Worm (Caenorhabditis elegans): ENCODE results near the gene Y81G3A.4.

The Y81G3A.4 gene

DNA sequence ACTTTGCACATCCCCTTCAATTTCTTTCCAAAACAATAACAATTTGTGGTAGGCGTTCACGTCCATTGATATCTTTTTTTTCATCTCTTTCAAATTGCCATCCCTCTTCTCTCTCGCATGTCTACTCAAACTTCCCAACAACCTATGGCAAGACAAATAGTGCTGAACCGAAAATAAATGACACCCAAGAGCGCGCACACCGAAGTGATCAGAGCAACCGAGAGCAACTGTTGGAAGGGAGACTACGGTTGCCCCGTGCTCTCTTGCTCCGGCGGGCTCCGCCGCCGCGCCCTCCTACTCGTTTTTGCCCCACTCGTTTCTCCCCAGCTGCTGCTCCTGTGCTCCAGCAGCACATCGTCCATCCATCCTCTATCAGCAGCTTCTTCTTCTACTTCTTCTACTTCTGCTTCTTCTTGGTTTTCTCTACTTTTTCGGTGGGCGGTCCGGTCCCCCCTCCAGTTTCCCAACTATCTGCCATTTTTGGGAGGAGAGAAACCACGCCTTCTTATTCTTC lies 24.4 kb upstream of the Y81G3A.4 start:
- TF ChIP-seq aly-1 (tag; optimal IDR thresholded peaks at IDR 0.05) = no peak
- TF ChIP-seq pes-1 (GFP tag; IDR thresholded peaks at IDR 0.05) = no peak
- no peak for TF ChIP-seq hmbx-1 (tag; optimal IDR thresholded peaks at IDR 0.05)
- no peak for TF ChIP-seq B0310.2 (tag; optimal IDR thresholded peaks at IDR 0.05)
- no peak for TF ChIP-seq hmg-4 (GFP tag; optimal IDR thresholded peaks at IDR 0.05)
- TF ChIP-seq ets-7 (tag; optimal IDR thresholded peaks at IDR 0.05) = no peak
- TF ChIP-seq tbx-37 (GFP tag; conservative IDR thresholded peaks at IDR 0.05) = no peak
- no peak for TF ChIP-seq scrt-1 (GFP tag; IDR thresholded peaks at IDR 0.05)
- no peak for TF ChIP-seq flt-1 (GFP tag; IDR thresholded peaks at IDR 0.05)
- no peak for TF ChIP-seq tbx-11 (GFP tag; IDR thresholded peaks at IDR 0.05)
- TF ChIP-seq ceh-13 (GFP tag; optimal IDR thresholded peaks at IDR 0.05) = no peak
- TF ChIP-seq sea-1 (GFP tag; conservative IDR thresholded peaks at IDR 0.05) = no peak
- no peak for TF ChIP-seq F13C5.2 (tag; optimal IDR thresholded peaks at IDR 0.05)
- TF ChIP-seq ceh-36 (tag; optimal IDR thresholded peaks at IDR 0.05) = no peak
- TF ChIP-seq tra-4 (tag; optimal IDR thresholded peaks at IDR 0.05) = no peak
- no peak for TF ChIP-seq hnd-1 (tag; optimal IDR thresholded peaks at IDR 0.05)
- no peak for TF ChIP-seq ama-1 (optimal IDR thresholded peaks at IDR 0.05)

DNA sequence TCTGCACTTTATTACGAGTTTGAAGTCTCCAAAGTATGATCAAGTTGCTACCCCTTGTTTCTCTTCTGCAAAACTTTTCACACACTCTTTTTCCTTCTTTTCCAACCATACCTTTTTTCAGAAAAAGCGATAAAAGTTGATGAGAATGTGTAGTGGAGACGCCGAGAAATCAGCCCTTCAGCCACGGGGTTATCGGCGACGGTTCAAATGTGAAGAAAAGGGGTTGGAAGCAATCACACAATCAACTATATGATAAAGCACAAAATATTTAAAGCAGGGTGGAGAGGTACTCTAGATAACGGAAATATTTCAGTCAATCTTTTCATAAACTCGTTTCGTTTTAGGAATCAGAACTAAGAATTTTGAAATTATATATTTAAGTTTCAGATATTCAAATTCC lies 18.1 kb upstream of the Y81G3A.4 start, which contains the start of gene F42G4.5:
Gene F42G4.5 (plus strand): TSS at position 379 of the 400 bp plus-strand sequence.
- TF ChIP-seq hmbx-1 (tag; optimal IDR thresholded peaks at IDR 0.05) (no peak), ceh-36 (tag; optimal IDR thresholded peaks at IDR 0.05) (no peak), tbx-37 (GFP tag; conservative IDR thresholded peaks at IDR 0.05) (no peak), flt-1 (GFP tag; IDR thresholded peaks at IDR 0.05) (no peak), aly-1 (tag; optimal IDR thresholded peaks at IDR 0.05) (no peak), F13C5.2 (tag; optimal IDR thresholded peaks at IDR 0.05) (no peak), tbx-11 (GFP tag; IDR thresholded peaks at IDR 0.05) (no peak), ama-1 (optimal IDR thresholded peaks at IDR 0.05) (no peak), ets-7 (tag; optimal IDR thresholded peaks at IDR 0.05) (no peak), sea-1 (GFP tag; conservative IDR thresholded peaks at IDR 0.05) (no peak)

DNA sequence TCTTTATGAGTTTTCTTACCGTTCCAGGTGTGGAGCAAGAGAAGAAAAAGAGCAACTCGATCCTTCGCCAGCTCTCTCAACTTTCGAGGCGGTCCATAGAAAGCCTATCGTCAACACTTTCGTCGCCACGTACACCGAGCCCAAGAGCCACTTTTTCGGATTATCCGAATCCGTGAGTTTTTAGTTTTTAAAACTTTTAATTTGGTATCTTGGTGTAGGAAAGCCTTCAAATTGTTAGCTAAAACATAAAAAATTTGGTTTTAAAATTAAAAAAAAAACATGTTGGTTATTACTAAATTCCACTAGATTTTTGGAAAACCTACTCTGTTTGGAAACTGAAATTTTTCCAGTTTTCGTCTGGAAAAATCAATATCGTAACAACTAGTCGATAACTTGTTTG lies 17.5 kb upstream of the Y81G3A.4 start:
- TF ChIP-seq ets-7 (tag; optimal IDR thresholded peaks at IDR 0.05) (no peak), pes-1 (GFP tag; IDR thresholded peaks at IDR 0.05) (no peak), sea-1 (GFP tag; conservative IDR thresholded peaks at IDR 0.05) (no peak), B0310.2 (tag; optimal IDR thresholded peaks at IDR 0.05) (no peak), tbx-11 (GFP tag; IDR thresholded peaks at IDR 0.05) (no peak), hmbx-1 (tag; optimal IDR thresholded peaks at IDR 0.05) (no peak), tra-4 (tag; optimal IDR thresholded peaks at IDR 0.05) (no peak), ama-1 (optimal IDR thresholded peaks at IDR 0.05) (no peak), flt-1 (GFP tag; IDR thresholded peaks at IDR 0.05) (no peak), ceh-36 (tag; optimal IDR thresholded peaks at IDR 0.05) (no peak), aly-1 (tag; optimal IDR thresholded peaks at IDR 0.05) (no peak), scrt-1 (GFP tag; IDR thresholded peaks at IDR 0.05) (no peak), tbx-37 (GFP tag; conservative IDR thresholded peaks at IDR 0.05) (no peak), hmg-4 (GFP tag; optimal IDR thresholded peaks at IDR 0.05) (no peak), ceh-13 (GFP tag; optimal IDR thresholded peaks at IDR 0.05) (no peak), hnd-1 (tag; optimal IDR thresholded peaks at IDR 0.05) (no peak), F13C5.2 (tag; optimal IDR thresholded peaks at IDR 0.05) (no peak)

DNA sequence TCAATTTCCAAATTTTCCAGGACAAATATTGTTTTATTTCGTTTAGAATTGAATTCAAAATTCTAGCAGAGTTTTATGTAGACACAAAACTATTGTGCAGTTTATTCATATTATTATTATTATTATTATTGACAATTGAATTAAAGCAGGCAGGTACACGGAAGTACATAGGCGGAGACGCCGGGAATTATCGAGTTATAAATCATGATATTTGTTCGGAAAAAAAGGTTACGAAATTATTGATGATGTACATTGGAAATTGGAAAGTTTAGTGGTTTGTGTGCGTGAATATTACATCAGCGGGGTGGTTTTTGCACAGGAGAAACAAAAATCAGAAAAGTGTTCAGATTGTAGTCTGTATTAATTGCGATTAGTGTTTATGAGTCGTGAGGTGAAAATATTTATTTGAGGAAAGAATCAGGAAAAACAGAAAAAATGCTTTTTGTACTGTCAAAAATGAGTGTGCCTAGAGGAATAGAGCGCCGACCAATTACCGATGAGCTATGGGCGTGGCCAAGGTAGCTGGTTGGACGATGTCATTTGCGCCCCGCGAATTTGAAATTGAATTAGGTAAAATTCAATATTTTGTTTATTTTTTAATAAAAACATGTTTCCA lies 14.8 kb upstream of the Y81G3A.4 start:
- no peak for TF ChIP-seq pes-1 (GFP tag; IDR thresholded peaks at IDR 0.05)
- TF ChIP-seq hmg-4 (GFP tag; optimal IDR thresholded peaks at IDR 0.05) = no peak
- TF ChIP-seq ceh-36 (tag; optimal IDR thresholded peaks at IDR 0.05) = no peak
- TF ChIP-seq tbx-37 (GFP tag; conservative IDR thresholded peaks at IDR 0.05) = no peak
- TF ChIP-seq ceh-13 (GFP tag; optimal IDR thresholded peaks at IDR 0.05) = no peak
- no peak for TF ChIP-seq scrt-1 (GFP tag; IDR thresholded peaks at IDR 0.05)
- TF ChIP-seq hmbx-1 (tag; optimal IDR thresholded peaks at IDR 0.05) = no peak
- TF ChIP-seq F13C5.2 (tag; optimal IDR thresholded peaks at IDR 0.05) = no peak
- no peak for TF ChIP-seq tra-4 (tag; optimal IDR thresholded peaks at IDR 0.05)
- TF ChIP-seq aly-1 (tag; optimal IDR thresholded peaks at IDR 0.05) = no peak
- TF ChIP-seq ama-1 (optimal IDR thresholded peaks at IDR 0.05) = no peak
- TF ChIP-seq ets-7 (tag; optimal IDR thresholded peaks at IDR 0.05) = no peak
- no peak for TF ChIP-seq B0310.2 (tag; optimal IDR thresholded peaks at IDR 0.05)
- no peak for TF ChIP-seq sea-1 (GFP tag; conservative IDR thresholded peaks at IDR 0.05)
- no peak for TF ChIP-seq flt-1 (GFP tag; IDR thresholded peaks at IDR 0.05)
- TF ChIP-seq hnd-1 (tag; optimal IDR thresholded peaks at IDR 0.05) = no peak
- no peak for TF ChIP-seq tbx-11 (GFP tag; IDR thresholded peaks at IDR 0.05)

DNA sequence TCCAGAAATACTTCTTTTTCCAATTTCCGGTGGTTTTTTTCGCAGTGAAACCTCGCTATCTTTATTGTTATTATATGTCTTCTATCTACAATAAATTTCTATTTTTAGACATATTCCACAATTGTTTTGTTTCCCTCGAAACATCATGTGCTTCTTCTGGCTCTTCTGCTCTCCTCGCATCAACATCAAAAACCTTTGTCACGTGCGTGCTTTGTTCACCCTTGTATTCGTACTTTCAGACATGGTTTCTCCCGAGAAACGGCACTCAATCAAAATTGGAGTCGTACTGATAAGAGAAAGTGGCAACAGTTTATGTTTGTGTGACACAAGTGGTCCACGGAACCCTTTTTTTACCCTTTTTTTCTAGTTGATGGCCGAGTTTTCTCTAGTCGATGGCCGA lies 13.5 kb upstream of the Y81G3A.4 start:
- TF ChIP-seq flt-1 (GFP tag; IDR thresholded peaks at IDR 0.05) (no peak), ama-1 (optimal IDR thresholded peaks at IDR 0.05) (no peak), B0310.2 (tag; optimal IDR thresholded peaks at IDR 0.05) (no peak), hmbx-1 (tag; optimal IDR thresholded peaks at IDR 0.05) (no peak), hnd-1 (tag; optimal IDR thresholded peaks at IDR 0.05) (no peak), hmg-4 (GFP tag; optimal IDR thresholded peaks at IDR 0.05) (no peak), ceh-36 (tag; optimal IDR thresholded peaks at IDR 0.05) (no peak), aly-1 (tag; optimal IDR thresholded peaks at IDR 0.05) (no peak), ceh-13 (GFP tag; optimal IDR thresholded peaks at IDR 0.05) (no peak), F13C5.2 (tag; optimal IDR thresholded peaks at IDR 0.05) (no peak)

DNA sequence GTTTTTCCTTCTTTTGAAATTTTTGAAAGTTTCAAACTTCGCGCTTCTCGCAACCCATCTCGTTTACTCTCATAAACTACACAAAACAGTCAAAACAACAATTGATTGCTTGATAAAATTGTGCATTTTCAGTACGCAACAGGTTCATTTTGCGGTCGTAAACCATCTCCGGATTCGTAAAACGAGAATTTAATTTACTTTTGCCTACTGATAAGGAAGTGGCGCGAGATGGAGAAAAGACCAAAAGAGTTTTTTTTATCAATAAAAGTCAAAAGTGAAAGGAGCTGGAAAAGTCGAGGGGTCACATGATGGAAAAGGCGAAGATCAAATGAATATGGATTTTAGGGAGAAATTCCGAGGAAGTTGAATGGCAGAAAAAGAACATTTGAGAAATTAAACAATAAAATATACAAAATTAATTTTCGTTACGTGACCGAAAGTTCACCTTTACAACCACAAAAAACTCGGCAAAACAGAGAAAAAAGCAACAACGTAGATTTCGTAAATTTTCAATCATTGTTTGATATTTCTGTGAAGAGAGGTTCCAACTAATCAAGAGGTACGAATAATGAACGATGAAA lies 12.3 kb upstream of the Y81G3A.4 start, which contains the start of gene F42G4.6:
Gene F42G4.6 (plus strand): TSS at position 531 of the 581 bp plus-strand sequence.
- TF ChIP-seq pes-1 (GFP tag; IDR thresholded peaks at IDR 0.05) (no peak), tra-4 (tag; optimal IDR thresholded peaks at IDR 0.05) (no peak), sea-1 (GFP tag; conservative IDR thresholded peaks at IDR 0.05) (no peak), B0310.2 (tag; optimal IDR thresholded peaks at IDR 0.05) (no peak), hnd-1 (tag; optimal IDR thresholded peaks at IDR 0.05) (no peak), aly-1 (tag; optimal IDR thresholded peaks at IDR 0.05) (no peak), flt-1 (GFP tag; IDR thresholded peaks at IDR 0.05) (no peak), tbx-37 (GFP tag; conservative IDR thresholded peaks at IDR 0.05) (no peak), scrt-1 (GFP tag; IDR thresholded peaks at IDR 0.05) (no peak), ceh-36 (tag; optimal IDR thresholded peaks at IDR 0.05) (no peak), ets-7 (tag; optimal IDR thresholded peaks at IDR 0.05) (no peak), F13C5.2 (tag; optimal IDR thresholded peaks at IDR 0.05) (no peak)

Measured in whole organism, early embryonic.